Fruit fly (Drosophila melanogaster) whole organism, embryonic: ENCODE measurements around the gene side-III.

ENCODE experiments used
- Blimp-1 ChIP-seq: fragments of 200-800 bp; sonication (Bioruptor generic); optimal IDR thresholded peaks from 3 replicates; lab custom pipeline; 2018; ENCODE audit warnings: missing biosample characterization, missing genetic modification characterization, mild to moderate bottlenecking, moderate library complexity, missing genetic modification reagents
- Bteb2 ChIP-seq: fragments of 200-800 bp; sonication (Bioruptor generic); optimal IDR thresholded peaks from 2 replicates; lab custom pipeline; 2016; ENCODE audit warnings: missing biosample characterization, missing genetic modification characterization
- CG10431 ChIP-seq: fragments of 200-800 bp; sonication (Bioruptor generic); optimal IDR thresholded peaks from 3 replicates; lab custom pipeline; 2018; ENCODE audit warnings: missing biosample characterization, mild to moderate bottlenecking, missing genetic modification characterization
- CG12071 ChIP-seq: fragments of 200-800 bp; sonication (Bioruptor generic); optimal IDR thresholded peaks from 3 replicates; lab custom pipeline; 2018; ENCODE audit warnings: missing biosample characterization, mild to moderate bottlenecking, missing genetic modification characterization
- CG12219 ChIP-seq: fragments of 200-800 bp; sonication (Bioruptor generic); optimal IDR thresholded peaks from 3 replicates; lab custom pipeline; 2018; ENCODE audit warnings: missing biosample characterization, mild to moderate bottlenecking, missing genetic modification characterization
- CG12236 ChIP-seq: fragments of 200-800 bp; sonication (Bioruptor generic); optimal IDR thresholded peaks from 2 replicates; lab custom pipeline; 2016; ENCODE audit warnings: missing biosample characterization, missing genetic modification characterization
- CG12659 ChIP-seq: fragments of 200-800 bp; sonication (Bioruptor generic); optimal IDR thresholded peaks from 3 replicates; lab custom pipeline; 2017; ENCODE audit warnings: mild to moderate bottlenecking, missing biosample characterization, missing genetic modification reagents, missing genetic modification characterization
- CG14014 ChIP-seq: fragments of 200-800 bp; sonication (Bioruptor generic); IDR thresholded peaks from 2 replicates; pipeline ENCODE4 v1.3.6; 2022; ENCODE audit warnings: missing biosample characterization, missing genetic modification characterization
- CG14667 ChIP-seq: fragments of 200-800 bp; sonication (Bioruptor generic); IDR thresholded peaks from 2 replicates; pipeline ENCODE4 v1.3.6; 2022; ENCODE audit warnings: missing biosample characterization, missing genetic modification characterization
- CG18011 ChIP-seq: fragments of 200-800 bp; sonication (Bioruptor generic); optimal IDR thresholded peaks from 2 replicates; lab custom pipeline; 2017; ENCODE audit warnings: missing biosample characterization, missing genetic modification characterization, mild to moderate bottlenecking, moderate library complexity, missing genotype
- CG34422 ChIP-seq: fragments of 200-800 bp; sonication (Bioruptor generic); IDR thresholded peaks from 3 replicates; pipeline ENCODE4 v1.3.6; 2022; ENCODE audit warnings: missing biosample characterization, missing genetic modification characterization
- CG4404 ChIP-seq: fragments of 200-800 bp; sonication (Bioruptor generic); IDR thresholded peaks from 2 replicates; pipeline ENCODE4 v1.3.6; 2022; ENCODE audit warnings: missing biosample characterization, missing genetic modification characterization
- CG4707 ChIP-seq: fragments of 200-800 bp; sonication (Bioruptor generic); optimal IDR thresholded peaks from 2 replicates; lab custom pipeline; 2018; ENCODE audit warnings: missing biosample characterization, mild to moderate bottlenecking, missing genetic modification characterization, moderate library complexity
- CG7987 ChIP-seq: fragments of 200-800 bp; sonication (Bioruptor generic); optimal IDR thresholded peaks from 2 replicates; lab custom pipeline; 2018; ENCODE audit warnings: missing biosample characterization, mild to moderate bottlenecking, missing genetic modification characterization, moderate library complexity
- CG8290 ChIP-seq, 3 experiments: fragments of 200-800 bp; sonication (Bioruptor generic); optimal IDR thresholded peaks; 2 replicates each; lab custom pipeline; 2016 to 2019; ENCODE audit warnings: missing biosample characterization in 3 of 3, missing genetic modification characterization in 3 of 3, mild to moderate bottlenecking in 2 of 3, moderate library complexity in 1 of 3
- CG9215 ChIP-seq: fragments of 200-800 bp; sonication (Bioruptor generic); IDR thresholded peaks from 2 replicates; pipeline ENCODE4 v1.3.6; 2022; ENCODE audit warnings: missing biosample characterization, missing genetic modification characterization
- ERR ChIP-seq: fragments of 200-800 bp; sonication (Bioruptor generic); optimal IDR thresholded peaks from 2 replicates; lab custom pipeline; 2016; ENCODE audit warnings: missing biosample characterization, missing genetic modification characterization
- H2.0 ChIP-seq: fragments of 200-800 bp; sonication (Bioruptor generic); IDR thresholded peaks from 2 replicates; pipeline ENCODE4 v1.3.6; 2022; ENCODE audit warnings: missing biosample characterization, missing genetic modification characterization
- HmgZ ChIP-seq: fragments of 200-800 bp; sonication (Bioruptor generic); optimal IDR thresholded peaks from 2 replicates; lab custom pipeline; 2018; ENCODE audit warnings: missing biosample characterization, mild to moderate bottlenecking, missing genetic modification characterization
- MTF-1 ChIP-seq: fragments of 200-800 bp; sonication (Bioruptor generic); optimal IDR thresholded peaks from 2 replicates; lab custom pipeline; 2018; ENCODE audit warnings: missing biosample characterization, mild to moderate bottlenecking, missing genetic modification characterization, borderline replicate concordance
- Meics ChIP-seq: fragments of 200-800 bp; sonication (Bioruptor generic); optimal IDR thresholded peaks from 2 replicates; lab custom pipeline; 2017; ENCODE audit warnings: missing biosample characterization, mild to moderate bottlenecking, missing genetic modification characterization
- Mes4 ChIP-seq: fragments of 200-800 bp; sonication (Bioruptor generic); optimal IDR thresholded peaks from 2 replicates; lab custom pipeline; 2016; ENCODE audit warnings: missing biosample characterization, missing genetic modification characterization
- Mrtf ChIP-seq: fragments of 200-800 bp; sonication (Bioruptor generic); IDR thresholded peaks from 3 replicates; pipeline ENCODE4 v1.3.6; 2022; ENCODE audit warnings: missing biosample characterization, missing genetic modification characterization
- Nf-YB ChIP-seq: fragments of 200-800 bp; sonication (Bioruptor generic); optimal IDR thresholded peaks from 3 replicates; lab custom pipeline; 2019; ENCODE audit warnings: missing biosample characterization, mild to moderate bottlenecking, missing genetic modification characterization, moderate library complexity
- Opbp ChIP-seq: fragments of 200-800 bp; sonication (Bioruptor generic); IDR thresholded peaks from 3 replicates; pipeline ENCODE4 v1.3.6; 2022; ENCODE audit warnings: missing biosample characterization, missing genetic modification characterization; ENCODE audit not compliant: partially characterized antibody
- Ptx1 ChIP-seq: fragments of 200-800 bp; sonication (Bioruptor generic); IDR thresholded peaks from 2 replicates; pipeline ENCODE4 v1.3.6; 2022; ENCODE audit warnings: missing biosample characterization, missing genetic modification characterization
- Side ChIP-seq: fragments of 200-800 bp; sonication (Bioruptor generic); optimal IDR thresholded peaks from 2 replicates; lab custom pipeline; 2016; ENCODE audit warnings: missing biosample characterization, missing genetic modification characterization
- Ssrp ChIP-seq: fragments of 200-800 bp; sonication (Bioruptor generic); optimal IDR thresholded peaks from 2 replicates; lab custom pipeline; 2018; ENCODE audit warnings: missing biosample characterization, mild to moderate bottlenecking, missing genetic modification characterization, moderate library complexity
- Trl ChIP-seq, 3 experiments: fragments of >200 bp in 2 of 3; fragments of 200-800 bp in 1 of 3; sonication (Bioruptor generic) in 1 of 3; optimal IDR thresholded peaks; 2 replicates in 1 of 3; 3 replicates in 2 of 3; lab custom pipeline; 2016 to 2017; ENCODE audit warnings: missing biosample characterization in 1 of 3, missing genetic modification characterization in 1 of 3
- Xbp1 ChIP-seq: fragments of 200-800 bp; sonication (Bioruptor generic); optimal IDR thresholded peaks from 3 replicates; lab custom pipeline; 2016; ENCODE audit warnings: missing biosample characterization, mild to moderate bottlenecking, missing genetic modification characterization
- Xrp1 ChIP-seq: fragments of 200-800 bp; sonication (Bioruptor generic); IDR thresholded peaks from 2 replicates; pipeline ENCODE4 v1.3.6; 2022; ENCODE audit warnings: missing biosample characterization, missing genetic modification characterization
- ac ChIP-seq: fragments of 200-800 bp; sonication (Bioruptor generic); optimal IDR thresholded peaks from 3 replicates; lab custom pipeline; 2017; ENCODE audit warnings: missing biosample characterization, mild to moderate bottlenecking, missing genetic modification characterization
- az2 ChIP-seq: fragments of 200-800 bp; sonication (Bioruptor generic); optimal IDR thresholded peaks from 3 replicates; lab custom pipeline; 2016; ENCODE audit warnings: missing biosample characterization, missing genetic modification characterization
- bsh ChIP-seq, 2 experiments: fragments of 200-800 bp; sonication (Bioruptor generic); optimal IDR thresholded peaks; 2 replicates each; lab custom pipeline; 2017 to 2018; ENCODE audit warnings: mild to moderate bottlenecking in 2 of 2, missing biosample characterization in 2 of 2, missing genetic modification characterization in 2 of 2, moderate library complexity in 1 of 2
- cas ChIP-seq: fragments of 200-800 bp; sonication (Bioruptor generic); IDR thresholded peaks from 2 replicates; pipeline ENCODE4 v1.3.6; 2022; ENCODE audit warnings: missing biosample characterization, missing genetic modification characterization
- chif ChIP-seq, 2 experiments: fragments of 200-800 bp; sonication (Bioruptor generic); optimal IDR thresholded peaks; 3 replicates each; lab custom pipeline; 2016; ENCODE audit warnings: missing biosample characterization in 2 of 2, missing genetic modification characterization in 2 of 2
- crc ChIP-seq: fragments of 200-800 bp; sonication (Bioruptor generic); optimal IDR thresholded peaks from 2 replicates; lab custom pipeline; 2016; ENCODE audit warnings: missing biosample characterization, missing genetic modification characterization
- crol ChIP-seq: fragments of 200-800 bp; sonication (Bioruptor generic); IDR thresholded peaks from 2 replicates; pipeline ENCODE4 v1.3.6; 2022; ENCODE audit warnings: missing biosample characterization, missing genetic modification characterization
- danr ChIP-seq: fragments of 200-800 bp; sonication (Bioruptor generic); IDR thresholded peaks from 2 replicates; pipeline ENCODE4 v1.3.6; 2022; ENCODE audit warnings: missing biosample characterization, missing genetic modification characterization
- mld ChIP-seq: fragments of 200-800 bp; sonication (Bioruptor generic); IDR thresholded peaks from 3 replicates; pipeline ENCODE4 v1.3.6; 2022; ENCODE audit warnings: missing biosample characterization, missing genetic modification characterization; ENCODE audit not compliant: partially characterized antibody
- p53 ChIP-seq: fragments of 200-800 bp; sonication (Bioruptor generic); optimal IDR thresholded peaks from 2 replicates; lab custom pipeline; 2016; ENCODE audit warnings: missing biosample characterization, missing genetic modification characterization
- pros ChIP-seq: fragments of 200-800 bp; sonication (Bioruptor generic); optimal IDR thresholded peaks from 3 replicates; lab custom pipeline; 2019; ENCODE audit warnings: missing biosample characterization, mild to moderate bottlenecking, missing genetic modification characterization, moderate library complexity
- pum ChIP-seq: fragments of 200-800 bp; sonication (Bioruptor generic); optimal IDR thresholded peaks from 2 replicates; lab custom pipeline; 2016; ENCODE audit warnings: missing biosample characterization, missing genetic modification characterization
- pzg ChIP-seq: fragments of 200-800 bp; sonication (Bioruptor generic); optimal IDR thresholded peaks from 3 replicates; lab custom pipeline; 2018; ENCODE audit warnings: missing biosample characterization, mild to moderate bottlenecking, missing genetic modification characterization, moderate library complexity
- sisA ChIP-seq: fragments of 200-800 bp; sonication (Bioruptor generic); IDR thresholded peaks from 2 replicates; pipeline ENCODE4 v1.3.6; 2022; ENCODE audit warnings: missing biosample characterization, missing genetic modification characterization
- slp2 ChIP-seq: fragments of 200-800 bp; sonication (Bioruptor generic); optimal IDR thresholded peaks from 2 replicates; lab custom pipeline; 2016; ENCODE audit warnings: missing biosample characterization, missing genetic modification characterization
- tap ChIP-seq: fragments of 200-800 bp; optimal IDR thresholded peaks from 3 replicates; lab custom pipeline; 2019; ENCODE audit warnings: missing biosample characterization, mild to moderate bottlenecking, missing genetic modification characterization, moderate library complexity
- tin ChIP-seq: fragments of 200-800 bp; sonication (Bioruptor generic); optimal IDR thresholded peaks from 3 replicates; lab custom pipeline; 2016; ENCODE audit warnings: missing biosample characterization, missing genetic modification characterization
- toy ChIP-seq: fragments of 200-800 bp; sonication (Bioruptor generic); IDR thresholded peaks from 2 replicates; pipeline ENCODE4 v1.3.6; 2022; ENCODE audit warnings: missing biosample characterization, missing genetic modification characterization
- ttk ChIP-seq: fragments of 200-800 bp; sonication (Bioruptor generic); IDR thresholded peaks from 2 replicates; pipeline ENCODE4 v2.1.2; 2022; ENCODE audit warnings: missing biosample characterization, missing genetic modification characterization
- usp ChIP-seq: fragments of >200 bp; optimal IDR thresholded peaks from 2 replicates; lab custom pipeline; 2017; ENCODE audit warnings: missing biosample characterization, missing genetic modification characterization

Gene side-III

DNA sequence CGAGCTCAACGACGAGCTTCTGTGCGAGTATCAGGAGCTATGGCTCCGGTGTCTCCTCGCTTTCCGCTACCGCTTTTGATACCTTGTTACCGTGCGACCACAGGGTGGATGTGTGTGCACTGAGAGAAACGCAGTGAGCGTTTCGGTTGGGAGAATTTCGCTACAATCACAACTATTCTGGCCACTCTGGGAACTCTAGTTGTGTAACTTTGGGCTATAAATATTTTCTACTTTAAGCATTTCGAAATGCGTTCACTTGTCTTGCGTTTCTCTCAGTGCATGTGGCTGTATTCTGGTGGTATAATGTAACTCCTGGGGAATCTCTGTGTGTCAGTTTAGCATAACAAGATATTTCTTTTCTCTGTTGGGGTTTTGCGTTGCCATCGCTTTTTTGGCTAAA is 88.0 kb downstream of the side-III start (continued):
- TF ChIP-seq ac (no peak), chif (GFP tag; optimal IDR thresholded peaks at IDR 0.05; lab: Kevin White, UChicago) (peak in 1 of 2 experiments; percentile 8), tap (no peak), CG10431 (no peak), CG4707 (no peak), Ssrp (tag; lab: Kevin White, UChicago) (no peak), az2 (GFP tag; lab: Kevin White, UChicago) (no peak), MTF-1 (GFP tag; lab: Kevin White, UChicago) (no peak), sisA (GFP tag; lab: Robert Waterston, UW) (peak; percentile 46), pzg (GFP tag; lab: Kevin White, UChicago) (no peak), CG12236 (no peak), CG4404 (GFP tag; lab: Robert Waterston, UW) (no peak), Meics (GFP tag; lab: Kevin White, UChicago) (peak; percentile 3), CG9215 (GFP tag; lab: Robert Waterston, UW) (no peak), pros (no peak), Opbp (GFP tag; lab: Robert Waterston, UW) (no peak), Xrp1 (GFP tag; lab: Robert Waterston, UW) (no peak), cas (GFP tag; lab: Robert Waterston, UW) (no peak), slp2 (GFP tag; lab: Kevin White, UChicago) (no peak), Mrtf (GFP tag; lab: Robert Waterston, UW) (no peak), CG14667 (no peak), CG12219 (GFP tag; lab: Kevin White, UChicago) (no peak), bsh (GFP tag; optimal IDR thresholded peaks at IDR 0.05; lab: Kevin White, UChicago) (no peak), pum (GFP tag; lab: Kevin White, UChicago) (no peak), Nf-YB (no peak), Blimp-1 (no peak), HmgZ (tag; lab: Kevin White, UChicago) (no peak), Ptx1 (0 out of 2 replicates have a peak, but pooled peaks have one; percentile 20), CG12659 (no peak), H2.0 (GFP tag; lab: Robert Waterston, UW) (no peak), Mes4 (GFP tag; lab: Kevin White, UChicago) (no peak), crol (no peak), CG7987 (GFP tag; lab: Kevin White, UChicago) (no peak), ERR (GFP tag; lab: Kevin White, UChicago) (no peak), crc (GFP tag; lab: Kevin White, UChicago) (no peak), CG8290 (GFP tag; optimal IDR thresholded peaks at IDR 0.05; lab: Kevin White, UChicago) (no peak), CG8290 (tag; optimal IDR thresholded peaks at IDR 0.05; lab: Kevin White, UChicago) (no peak), p53 (GFP tag; lab: Kevin White, UChicago) (no peak), usp (no peak), Bteb2 (GFP tag; lab: Kevin White, UChicago) (no peak), Trl (optimal IDR thresholded peaks at IDR 0.05; lab: Kevin White, UChicago) (no peak), Trl (GFP tag; optimal IDR thresholded peaks at IDR 0.05; lab: Kevin White, UChicago) (no peak), toy (GFP tag; lab: Robert Waterston, UW) (no peak), tin (GFP tag; lab: Kevin White, UChicago) (no peak), Xbp1 (GFP tag; lab: Kevin White, UChicago) (peak; percentile 25), CG12071 (GFP tag; lab: Kevin White, UChicago) (no peak), CG14014 (0 out of 2 replicates have a peak, but pooled peaks have one; percentile 12), mld (no peak), ttk (GFP tag; lab: Robert Waterston, UW) (no peak), CG18011 (GFP tag; lab: Kevin White, UChicago) (no peak), CG34422 (no peak), danr (no peak), Side (GFP tag; lab: Kevin White, UChicago) (no peak)
